Worm (Caenorhabditis elegans): ENCODE measurements around the gene F52F10.2.

Gene F52F10.2

ce11 chrV:1547843-1548242, at the start of gene F52F10.2:
F52F10.2 (plus strand) TSS chrV:1548143.
- TF ChIP-seq nhr-76 (tag; optimal IDR thresholded peaks at IDR 0.05) (no peak), drap-1 (GFP tag; optimal IDR thresholded peaks at IDR 0.05) (no peak), ham-2 (GFP tag; optimal IDR thresholded peaks at IDR 0.05) (no peak), ztf-11 (tag; optimal IDR thresholded peaks at IDR 0.05) (no peak), unc-120 (tag; optimal IDR thresholded peaks at IDR 0.05; ENCODE audit: poor library complexity, severe bottlenecking) (no peak), ceh-39 (tag; optimal IDR thresholded peaks at IDR 0.05) (no peak), unc-62 (GFP tag; optimal IDR thresholded peaks at IDR 0.05) (no peak), zip-8 (tag; optimal IDR thresholded peaks at IDR 0.05) (no peak), ceh-43 (GFP tag; optimal IDR thresholded peaks at IDR 0.05) (no peak), mep-1 (tag; optimal IDR thresholded peaks at IDR 0.05) (no peak), nhr-12 (tag; optimal IDR thresholded peaks at IDR 0.05) (no peak), mab-5 (tag; optimal IDR thresholded peaks at IDR 0.05) (no peak), sem-2 (GFP tag; optimal IDR thresholded peaks at IDR 0.05) (no peak), ceh-83 (GFP tag; optimal IDR thresholded peaks at IDR 0.05) (no peak), nhr-28 (tag; optimal IDR thresholded peaks at IDR 0.05) (no peak), sptf-1 (tag; optimal IDR thresholded peaks at IDR 0.05) (no peak), nhr-2 (tag; optimal IDR thresholded peaks at IDR 0.05) (no peak), tbx-8 (GFP tag; optimal IDR thresholded peaks at IDR 0.05) (no peak)

- no peak for TF ChIP-seq lin-32 (GFP tag; optimal IDR thresholded peaks at IDR 0.05)
- TF ChIP-seq unc-39 (tag; optimal IDR thresholded peaks at IDR 0.05) = no peak
- no peak for TF ChIP-seq ham-2 (GFP tag; optimal IDR thresholded peaks at IDR 0.05)
- no peak for TF ChIP-seq ces-1 (GFP tag; optimal IDR thresholded peaks at IDR 0.05)
- no peak for TF ChIP-seq drap-1 (GFP tag; optimal IDR thresholded peaks at IDR 0.05)
These were observed 48.8 kb upstream of the F52F10.2 start, which contains the start of gene sru-27 for ce11 chrV:1499140-1499539. sru-27 (plus strand) TSS chrV:1499440.

- TF ChIP-seq lsy-2 (tag; optimal IDR thresholded peaks at IDR 0.05) (no peak), pha-4 (tag; optimal IDR thresholded peaks at IDR 0.05) (no peak), mls-2 (tag; optimal IDR thresholded peaks at IDR 0.05) (no peak), nhr-28 (tag; optimal IDR thresholded peaks at IDR 0.05) (no peak), drap-1 (GFP tag; optimal IDR thresholded peaks at IDR 0.05) (no peak), sem-2 (GFP tag; optimal IDR thresholded peaks at IDR 0.05) (no peak), ztf-11 (tag; optimal IDR thresholded peaks at IDR 0.05) (no peak), unc-62 (GFP tag; optimal IDR thresholded peaks at IDR 0.05) (no peak), ham-2 (GFP tag; optimal IDR thresholded peaks at IDR 0.05) (no peak), lin-13 (tag; optimal IDR thresholded peaks at IDR 0.05) (no peak), bed-3 (GFP tag; optimal IDR thresholded peaks at IDR 0.05) (no peak), unc-120 (tag; optimal IDR thresholded peaks at IDR 0.05; ENCODE audit: poor library complexity, severe bottlenecking) (no peak), flh-1 (GFP tag; optimal IDR thresholded peaks at IDR 0.05) (no peak), ceh-43 (GFP tag; optimal IDR thresholded peaks at IDR 0.05) (no peak), zip-8 (tag; optimal IDR thresholded peaks at IDR 0.05) (no peak), blmp-1 (tag; optimal IDR thresholded peaks at IDR 0.05) (no peak), tbx-8 (GFP tag; optimal IDR thresholded peaks at IDR 0.05) (no peak)
These were observed 41.9 kb upstream of the F52F10.2 start, which contains the start of gene sru-28 for ce11 chrV:1505995-1506394. sru-28 (plus strand) TSS chrV:1506295.

DNA sequence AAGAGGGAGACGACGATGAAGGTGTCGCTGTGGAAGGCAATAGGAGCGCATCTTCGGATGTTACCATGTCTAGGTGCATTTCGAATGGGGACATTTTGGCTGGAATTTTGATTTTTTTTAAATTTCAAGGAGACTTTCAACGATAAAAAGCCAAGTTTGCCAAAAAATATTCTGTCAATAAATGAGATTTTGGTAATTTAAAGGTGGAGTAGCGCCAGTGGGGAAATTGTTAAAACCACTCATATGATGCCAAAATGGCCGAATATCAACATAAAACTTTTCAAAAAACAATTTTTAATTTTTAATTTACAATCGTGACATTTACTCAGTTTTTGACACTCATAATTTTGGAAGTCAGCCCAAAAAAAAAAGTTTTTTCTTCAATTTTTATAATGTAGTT, 36.4 kb upstream of the F52F10.2 start, which contains the start of gene nhr-260:
Gene nhr-260 (minus strand): TSS at position 101 of the 400 bp plus-strand sequence.
- TF ChIP-seq snpc-4 (tag; optimal IDR thresholded peaks at IDR 0.05) (no peak), sem-2 (GFP tag; optimal IDR thresholded peaks at IDR 0.05) (no peak)

ce11 chrV:1521845-1522244, 26.1 kb upstream of the F52F10.2 start, which contains the start of gene str-240:
str-240 (minus strand) TSS chrV:1521945.
- TF ChIP-seq flh-1 (GFP tag; optimal IDR thresholded peaks at IDR 0.05) (no peak), blmp-1 (tag; optimal IDR thresholded peaks at IDR 0.05) (no peak), sptf-1 (tag; optimal IDR thresholded peaks at IDR 0.05) (no peak), bed-3 (GFP tag; optimal IDR thresholded peaks at IDR 0.05) (no peak), snpc-4 (tag; optimal IDR thresholded peaks at IDR 0.05) (no peak)

DNA sequence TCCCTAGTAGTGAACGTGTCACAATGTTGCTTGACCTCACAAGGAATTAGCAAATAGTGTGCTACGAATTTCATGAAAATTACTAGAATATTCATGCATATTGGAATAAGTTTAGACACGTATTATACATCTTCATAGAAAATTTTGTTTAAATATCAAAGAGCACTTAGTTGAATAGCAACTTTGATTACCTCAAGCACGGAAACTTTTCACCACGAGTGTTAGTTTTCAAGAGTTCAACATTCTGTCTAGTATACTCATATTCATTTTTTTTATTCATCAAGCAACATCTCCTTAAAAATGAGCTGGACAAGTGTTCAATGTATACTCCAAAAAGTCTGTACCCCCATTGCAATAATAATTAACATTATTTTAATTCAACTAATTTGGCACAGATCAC, 25.5 kb upstream of the F52F10.2 start, which contains the start of gene str-243:
Gene str-243 (plus strand): TSS at position 301 of the 400 bp plus-strand sequence.
- TF ChIP-seq nhr-2 (tag; optimal IDR thresholded peaks at IDR 0.05) (no peak), sptf-1 (tag; optimal IDR thresholded peaks at IDR 0.05) (no peak), snpc-4 (tag; optimal IDR thresholded peaks at IDR 0.05) (no peak), cnd-1 (tag; optimal IDR thresholded peaks at IDR 0.05) (no peak), ceh-83 (GFP tag; optimal IDR thresholded peaks at IDR 0.05) (no peak), ces-1 (GFP tag; optimal IDR thresholded peaks at IDR 0.05) (no peak), ceh-39 (tag; optimal IDR thresholded peaks at IDR 0.05) (no peak), tbx-8 (GFP tag; optimal IDR thresholded peaks at IDR 0.05) (no peak), mep-1 (tag; optimal IDR thresholded peaks at IDR 0.05) (no peak), unc-62 (GFP tag; optimal IDR thresholded peaks at IDR 0.05) (no peak), bed-3 (GFP tag; optimal IDR thresholded peaks at IDR 0.05) (no peak), ztf-11 (tag; optimal IDR thresholded peaks at IDR 0.05) (no peak), ceh-43 (GFP tag; optimal IDR thresholded peaks at IDR 0.05) (no peak), ham-2 (GFP tag; optimal IDR thresholded peaks at IDR 0.05) (no peak), drap-1 (GFP tag; optimal IDR thresholded peaks at IDR 0.05) (no peak)

Measured in whole organism, mixed stage, embryonic.